Fruit fly (Drosophila melanogaster) ovary, adult (tissue): Measurements from ENCODE around the gene tgy.

ENCODE experiments used
- CG17801 ChIP-seq: fragments of 200-800 bp; optimal IDR thresholded peaks from 2 replicates; lab custom pipeline; 2019; ENCODE audit warnings: missing biosample characterization, mild to moderate bottlenecking, missing genetic modification characterization, moderate library complexity; ENCODE audit not compliant: partially characterized antibody

tgy gene

dm6 chrX:19127216-19127615 lies at the start of gene tgy:
Gene tgy, minus strand, starts transcription at chrX:19127316.
- TF ChIP-seq CG17801 (GFP tag; lab: Kevin White, UChicago), result no peak

- no peak for TF ChIP-seq CG17801 (GFP tag; lab: Kevin White, UChicago)
These were observed 47.9 kb upstream of the tgy start, which contains the start of gene CG33939 for dm6 chrX:19174850-19175571. Gene CG33939, minus strand, starts transcription at chrX:19174900.

dm6 chrX:19174092-19174491 lies 47.0 kb upstream of the tgy start:
- TF ChIP-seq CG17801 (GFP tag; lab: Kevin White, UChicago), result no peak

- no peak for TF ChIP-seq CG17801 (GFP tag; lab: Kevin White, UChicago)
These were observed 45.8 kb upstream of the tgy start for dm6 chrX:19172955-19173354.

- no peak for TF ChIP-seq CG17801 (GFP tag; lab: Kevin White, UChicago)
These were observed 44.8 kb upstream of the tgy start for dm6 chrX:19171926-19172325.

- TF ChIP-seq CG17801 (GFP tag; lab: Kevin White, UChicago), result no peak
These were observed 43.7 kb upstream of the tgy start, which contains the start of gene Inx5 for dm6 chrX:19170791-19171190. Gene Inx5, minus strand, starts transcription at chrX:19170883.

- TF ChIP-seq CG17801 (GFP tag; lab: Kevin White, UChicago), result no peak
These were observed 40.7 kb upstream of the tgy start for dm6 chrX:19167586-19168403.

- TF ChIP-seq CG17801 (GFP tag; lab: Kevin White, UChicago), result no peak
These were observed 40.0 kb upstream of the tgy start, which contains the start of gene RhoGAP18B for dm6 chrX:19167032-19167568. Gene RhoGAP18B, minus strand, starts transcription at chrX:19167082.

dm6 chrX:19166152-19166935 lies 39.2 kb upstream of the tgy start:
- TF ChIP-seq CG17801 (GFP tag; lab: Kevin White, UChicago), result peak; percentile 16

- TF ChIP-seq CG17801 (GFP tag; lab: Kevin White, UChicago), result peak; percentile 98
These were observed 38.3 kb upstream of the tgy start for dm6 chrX:19165144-19166011.

- no peak for TF ChIP-seq CG17801 (GFP tag; lab: Kevin White, UChicago)
These were observed 37.6 kb upstream of the tgy start for dm6 chrX:19164726-19165125.

dm6 chrX:19163446-19163845 lies 36.3 kb upstream of the tgy start:
- TF ChIP-seq CG17801 (GFP tag; lab: Kevin White, UChicago), result no peak

dm6 chrX:19162249-19162914 lies 35.3 kb upstream of the tgy start:
- no peak for TF ChIP-seq CG17801 (GFP tag; lab: Kevin White, UChicago)
